Worm (Caenorhabditis elegans): ENCODE measurements around the gene sdz-38.

Gene sdz-38

DNA sequence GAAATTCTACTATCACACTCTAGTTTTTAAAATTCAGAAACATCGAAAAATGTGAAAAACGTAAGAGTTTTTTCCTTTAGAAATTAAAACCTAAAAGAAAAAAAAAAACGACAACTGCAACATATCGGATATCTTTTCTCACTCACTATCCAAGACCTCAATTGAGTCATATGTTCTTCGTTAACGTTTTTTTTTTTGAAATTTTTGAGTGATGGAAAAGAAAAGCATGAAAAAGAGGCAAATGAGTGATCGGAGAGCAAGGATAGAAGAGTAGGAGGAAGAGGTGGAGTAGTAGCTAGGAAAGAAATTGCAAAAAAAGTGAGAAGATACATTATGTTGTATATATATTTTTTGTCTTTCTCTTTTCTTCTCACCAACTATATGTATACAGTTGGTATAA lies 7.9 kb upstream of the sdz-38 start:
- no peak for TF ChIP-seq cog-1 (tag; optimal IDR thresholded peaks at IDR 0.05)
- no peak for TF ChIP-seq flt-1 (GFP tag; IDR thresholded peaks at IDR 0.05)
- no peak for TF ChIP-seq ztf-23 (GFP tag; IDR thresholded peaks at IDR 0.05)
- no peak for TF ChIP-seq tab-1 (GFP tag; IDR thresholded peaks at IDR 0.05)
- TF ChIP-seq ztf-29 (GFP tag; IDR thresholded peaks at IDR 0.05): no peak
- TF ChIP-seq ref-1 (GFP tag; conservative IDR thresholded peaks at IDR 0.05): no peak
- TF ChIP-seq T22C8.4 (GFP tag; IDR thresholded peaks at IDR 0.05): no peak
- no peak for TF ChIP-seq med-1 (GFP tag; optimal IDR thresholded peaks at IDR 0.05; ENCODE audit: insufficient read depth)
- TF ChIP-seq klf-2 (GFP tag; conservative IDR thresholded peaks at IDR 0.05): no peak

DNA sequence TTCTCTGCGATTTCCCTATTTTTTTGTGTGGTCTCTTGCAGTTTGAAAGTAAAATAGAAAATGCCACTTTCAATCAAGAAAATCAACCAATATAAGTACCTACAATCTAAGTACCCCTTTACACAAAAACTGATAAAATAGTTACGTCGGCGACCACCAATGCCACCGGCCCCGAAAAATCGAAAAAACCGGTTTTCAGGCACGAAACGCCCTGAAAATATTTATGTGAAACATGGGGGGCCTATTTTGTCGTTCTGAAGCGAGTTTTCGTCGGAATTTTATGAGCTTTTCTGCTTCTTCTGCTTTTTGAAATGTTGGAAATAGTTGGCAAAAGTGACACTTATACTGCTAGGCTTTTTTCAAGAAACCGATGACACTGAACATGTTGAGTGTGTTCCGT lies 7.0 kb upstream of the sdz-38 start:
- no peak for TF ChIP-seq ztf-29 (GFP tag; IDR thresholded peaks at IDR 0.05)

DNA sequence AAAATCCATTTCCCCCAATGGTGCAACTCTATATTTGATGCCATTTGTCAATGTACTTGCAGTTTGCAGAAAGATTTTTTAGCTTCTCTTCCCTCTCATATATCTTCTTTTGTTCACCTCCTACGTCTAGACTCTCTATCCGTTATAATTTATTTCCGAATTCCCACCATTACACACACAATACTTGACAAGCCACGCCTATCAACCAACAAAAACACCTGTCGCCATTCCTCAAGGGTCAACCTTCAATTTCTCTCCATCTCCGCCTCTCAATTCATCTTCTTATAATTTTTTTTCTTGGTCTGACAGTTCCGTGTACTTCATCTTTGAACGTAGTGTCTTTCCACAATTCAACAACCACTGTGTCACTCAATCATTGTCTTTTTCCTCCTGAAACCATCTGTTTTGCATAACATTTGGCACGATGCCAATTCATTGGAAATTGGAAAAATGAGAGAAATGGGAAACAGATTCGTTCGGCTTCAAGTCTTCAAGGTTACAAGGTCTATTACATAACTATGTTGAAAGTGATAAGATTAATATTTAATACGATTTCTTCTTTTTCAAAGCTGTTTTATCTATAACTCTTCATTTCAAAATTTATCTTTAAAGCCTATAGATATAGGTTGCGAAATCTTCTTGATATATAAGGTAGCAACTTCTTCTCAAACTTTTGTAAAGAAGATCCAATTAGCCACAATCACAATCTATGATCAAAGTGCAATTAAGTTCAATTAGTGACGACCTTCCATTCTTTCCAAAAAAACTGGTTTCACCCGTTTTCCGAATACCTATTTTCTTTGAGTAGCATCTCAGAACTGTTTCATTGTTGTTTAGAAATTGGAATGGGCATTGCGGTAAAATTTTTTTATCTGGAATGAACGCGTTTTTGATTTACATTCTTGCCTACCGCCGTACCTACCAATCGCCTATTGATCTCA lies 5.2 kb upstream of the sdz-38 start:
- no peak for TF ChIP-seq cog-1 (tag; optimal IDR thresholded peaks at IDR 0.05)
- no peak for TF ChIP-seq klf-2 (GFP tag; conservative IDR thresholded peaks at IDR 0.05)
- no peak for TF ChIP-seq ztf-23 (GFP tag; IDR thresholded peaks at IDR 0.05)
- no peak for TF ChIP-seq ztf-29 (GFP tag; IDR thresholded peaks at IDR 0.05)
- no peak for TF ChIP-seq ref-1 (GFP tag; conservative IDR thresholded peaks at IDR 0.05)
- TF ChIP-seq med-1 (GFP tag; optimal IDR thresholded peaks at IDR 0.05; ENCODE audit: insufficient read depth): no peak
- TF ChIP-seq flt-1 (GFP tag; IDR thresholded peaks at IDR 0.05): no peak
- TF ChIP-seq T22C8.4 (GFP tag; IDR thresholded peaks at IDR 0.05): no peak
- TF ChIP-seq tab-1 (GFP tag; IDR thresholded peaks at IDR 0.05): no peak

DNA sequence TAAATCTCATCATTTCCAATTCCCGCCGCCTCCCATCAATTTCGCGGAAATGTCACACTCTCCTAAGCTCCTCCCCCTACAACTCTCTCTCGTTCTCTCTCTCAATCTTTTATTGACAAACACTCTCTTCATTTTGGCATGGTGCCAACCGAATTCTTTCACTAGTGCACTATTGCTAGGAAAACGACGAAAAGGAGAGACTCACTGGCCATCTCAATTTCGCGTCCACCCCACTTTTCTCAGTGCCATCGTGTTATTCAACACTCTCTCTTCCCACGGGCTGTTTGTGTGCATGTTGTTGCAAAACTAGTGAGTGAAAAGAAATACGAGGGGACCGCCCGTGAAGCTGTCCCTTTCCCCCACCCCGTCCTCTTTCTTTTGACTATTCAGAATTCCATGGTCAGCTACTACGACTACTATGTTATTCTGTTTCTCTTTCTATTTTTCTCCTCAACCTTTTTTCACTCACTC lies 3.2 kb upstream of the sdz-38 start:
- no peak for TF ChIP-seq ztf-29 (GFP tag; IDR thresholded peaks at IDR 0.05)
- no peak for TF ChIP-seq klf-2 (GFP tag; conservative IDR thresholded peaks at IDR 0.05)
- no peak for TF ChIP-seq ztf-23 (GFP tag; IDR thresholded peaks at IDR 0.05)
- TF ChIP-seq cog-1 (tag; optimal IDR thresholded peaks at IDR 0.05): no peak
- no peak for TF ChIP-seq flt-1 (GFP tag; IDR thresholded peaks at IDR 0.05)
- no peak for TF ChIP-seq tab-1 (GFP tag; IDR thresholded peaks at IDR 0.05)
- no peak for TF ChIP-seq med-1 (GFP tag; optimal IDR thresholded peaks at IDR 0.05; ENCODE audit: insufficient read depth)

DNA sequence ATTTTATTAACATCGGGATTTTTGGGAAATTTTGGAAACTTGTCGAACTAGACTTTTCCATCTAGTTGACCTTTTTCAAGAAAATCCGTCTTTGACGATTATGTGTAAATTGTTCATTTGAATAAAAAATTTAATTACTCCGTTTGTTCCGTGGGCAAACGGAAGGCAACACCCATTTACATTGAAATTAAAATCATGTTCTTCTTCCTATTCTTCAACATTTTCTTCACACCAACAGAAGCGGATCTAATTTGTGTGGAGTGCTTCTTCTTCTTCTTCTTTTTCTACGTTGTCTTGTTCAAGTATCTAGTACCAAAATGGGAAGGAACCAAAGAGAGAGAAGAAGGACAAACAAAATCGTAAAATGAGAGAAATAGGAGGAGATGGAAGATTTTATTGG lies 777 bp upstream of the sdz-38 start:
- no peak for TF ChIP-seq flt-1 (GFP tag; IDR thresholded peaks at IDR 0.05)
- no peak for TF ChIP-seq tab-1 (GFP tag; IDR thresholded peaks at IDR 0.05)
- TF ChIP-seq klf-2 (GFP tag; conservative IDR thresholded peaks at IDR 0.05): no peak
- TF ChIP-seq T22C8.4 (GFP tag; IDR thresholded peaks at IDR 0.05): no peak
- TF ChIP-seq ztf-23 (GFP tag; IDR thresholded peaks at IDR 0.05): no peak
- TF ChIP-seq ref-1 (GFP tag; conservative IDR thresholded peaks at IDR 0.05): no peak
- no peak for TF ChIP-seq med-1 (GFP tag; optimal IDR thresholded peaks at IDR 0.05; ENCODE audit: insufficient read depth)
- no peak for TF ChIP-seq cog-1 (tag; optimal IDR thresholded peaks at IDR 0.05)
- no peak for TF ChIP-seq ztf-29 (GFP tag; IDR thresholded peaks at IDR 0.05)

DNA sequence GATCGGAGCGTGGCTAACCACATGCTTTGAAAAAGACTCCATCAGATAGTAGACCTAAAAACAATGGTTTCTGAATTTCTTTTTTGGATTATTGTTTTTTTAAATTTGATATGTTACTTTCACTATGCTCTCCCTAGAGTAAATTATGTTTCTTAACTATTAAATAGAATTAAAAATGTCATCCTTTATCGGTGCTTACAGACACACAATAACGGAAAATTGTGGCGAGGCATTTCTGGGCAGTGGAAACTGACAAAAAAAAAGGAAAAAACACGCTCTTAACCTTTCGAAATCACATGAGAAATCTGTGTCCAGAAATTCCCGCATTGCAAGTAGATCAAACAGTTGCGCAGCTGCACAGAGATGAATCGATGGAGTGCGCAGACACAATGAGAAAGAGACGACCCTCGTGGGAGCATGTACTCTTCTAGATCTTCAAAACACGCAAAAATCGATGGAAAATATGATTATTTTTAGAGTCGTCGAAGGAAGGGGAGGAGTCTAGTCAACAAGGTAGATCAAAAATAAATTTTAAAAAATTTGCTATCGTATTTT lies 1.5 kb downstream of the sdz-38 start, which contains the start of gene ZK892.6:
TSS of gene ZK892.6 (minus strand) at position 51 of the 555 bp plus-strand sequence.
- TF ChIP-seq med-1 (GFP tag; optimal IDR thresholded peaks at IDR 0.05; ENCODE audit: insufficient read depth) (no peak), klf-2 (GFP tag; conservative IDR thresholded peaks at IDR 0.05) (no peak), tab-1 (GFP tag; IDR thresholded peaks at IDR 0.05) (no peak), ztf-29 (GFP tag; IDR thresholded peaks at IDR 0.05) (no peak), flt-1 (GFP tag; IDR thresholded peaks at IDR 0.05) (no peak), ref-1 (GFP tag; conservative IDR thresholded peaks at IDR 0.05) (no peak), T22C8.4 (GFP tag; IDR thresholded peaks at IDR 0.05) (no peak), ztf-23 (GFP tag; IDR thresholded peaks at IDR 0.05) (no peak), cog-1 (tag; optimal IDR thresholded peaks at IDR 0.05) (no peak)

DNA sequence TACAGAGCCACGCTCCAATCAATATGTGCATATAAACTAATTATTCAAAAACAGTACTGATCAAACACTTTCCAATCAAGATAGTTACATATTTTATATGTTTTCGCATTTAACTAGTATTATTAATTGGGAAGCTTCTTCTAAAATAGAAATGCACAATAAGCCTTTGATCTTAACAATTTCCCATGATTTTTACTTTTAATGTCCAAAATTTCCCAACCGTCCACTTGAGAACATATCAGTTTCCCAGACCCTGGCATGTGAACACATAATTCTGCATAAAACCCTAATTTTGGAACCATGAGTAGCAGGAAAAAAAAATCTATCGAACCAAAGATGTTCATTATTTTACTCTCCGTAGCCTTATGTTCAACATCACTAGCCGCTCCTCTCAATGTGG lies 5.3 kb downstream of the sdz-38 start, which contains the start of gene R53.8:
TSS of gene R53.8 (plus strand) at position 301 of the 400 bp plus-strand sequence.
- TF ChIP-seq ref-1 (GFP tag; conservative IDR thresholded peaks at IDR 0.05) (no peak), ztf-23 (GFP tag; IDR thresholded peaks at IDR 0.05) (no peak), ztf-29 (GFP tag; IDR thresholded peaks at IDR 0.05) (no peak), T22C8.4 (GFP tag; IDR thresholded peaks at IDR 0.05) (no peak), flt-1 (GFP tag; IDR thresholded peaks at IDR 0.05) (no peak), klf-2 (GFP tag; conservative IDR thresholded peaks at IDR 0.05) (no peak), cog-1 (tag; optimal IDR thresholded peaks at IDR 0.05) (no peak), med-1 (GFP tag; optimal IDR thresholded peaks at IDR 0.05; ENCODE audit: insufficient read depth) (no peak), tab-1 (GFP tag; IDR thresholded peaks at IDR 0.05) (no peak)

DNA sequence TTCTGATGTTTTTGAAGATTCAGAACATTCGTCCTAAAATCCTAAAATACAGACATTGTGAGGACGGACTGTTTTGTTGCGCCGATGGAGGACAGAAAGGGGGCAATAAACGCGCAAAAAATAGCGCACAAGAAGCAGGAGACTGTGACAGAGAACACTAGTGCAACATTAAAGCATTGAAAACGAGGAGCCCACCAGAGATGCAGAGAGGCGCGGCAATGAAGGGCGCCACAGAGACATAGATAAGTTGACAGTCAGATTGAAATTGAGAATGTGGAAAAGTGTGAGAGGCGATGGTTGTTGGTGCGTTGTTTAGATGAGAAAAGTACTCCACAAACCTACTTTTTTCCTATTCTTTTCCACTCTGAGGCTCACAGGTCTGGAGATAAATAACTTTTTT lies 6.7 kb downstream of the sdz-38 start, which contains the start of gene aakg-5:
TSS of gene aakg-5 (minus strand) at position 159 of the 400 bp plus-strand sequence.
- TF ChIP-seq ztf-23 (GFP tag; IDR thresholded peaks at IDR 0.05) (no peak), ref-1 (GFP tag; conservative IDR thresholded peaks at IDR 0.05) (no peak), med-1 (GFP tag; optimal IDR thresholded peaks at IDR 0.05; ENCODE audit: insufficient read depth) (no peak), cog-1 (tag; optimal IDR thresholded peaks at IDR 0.05) (no peak), tab-1 (GFP tag; IDR thresholded peaks at IDR 0.05) (no peak), ztf-29 (GFP tag; IDR thresholded peaks at IDR 0.05) (no peak), flt-1 (GFP tag; IDR thresholded peaks at IDR 0.05) (no peak), T22C8.4 (GFP tag; IDR thresholded peaks at IDR 0.05) (no peak), klf-2 (GFP tag; conservative IDR thresholded peaks at IDR 0.05) (no peak)

DNA sequence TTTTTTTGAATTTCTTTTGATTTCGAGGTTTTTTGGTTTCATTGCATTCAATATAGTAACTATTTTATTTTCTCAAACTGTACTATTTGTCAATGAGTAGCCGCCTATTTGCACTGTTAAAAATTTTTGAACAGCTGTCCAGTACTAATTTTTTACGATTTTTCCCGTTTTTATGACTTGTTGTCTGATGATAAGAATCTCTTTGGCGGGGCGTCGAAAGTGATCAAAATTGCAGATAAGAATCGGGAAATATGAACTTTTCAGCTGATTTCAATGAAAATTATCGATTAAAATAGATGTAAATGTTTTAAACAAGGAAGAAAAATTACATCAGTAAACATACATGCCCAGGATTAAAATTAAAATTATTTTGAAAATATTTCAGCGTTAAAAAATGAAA lies 7.5 kb downstream of the sdz-38 start:
- TF ChIP-seq flt-1 (GFP tag; IDR thresholded peaks at IDR 0.05): no peak
- no peak for TF ChIP-seq ref-1 (GFP tag; conservative IDR thresholded peaks at IDR 0.05)
- no peak for TF ChIP-seq T22C8.4 (GFP tag; IDR thresholded peaks at IDR 0.05)
- TF ChIP-seq med-1 (GFP tag; optimal IDR thresholded peaks at IDR 0.05; ENCODE audit: insufficient read depth): no peak
- TF ChIP-seq klf-2 (GFP tag; conservative IDR thresholded peaks at IDR 0.05): no peak
- no peak for TF ChIP-seq ztf-23 (GFP tag; IDR thresholded peaks at IDR 0.05)
- TF ChIP-seq tab-1 (GFP tag; IDR thresholded peaks at IDR 0.05): no peak
- no peak for TF ChIP-seq cog-1 (tag; optimal IDR thresholded peaks at IDR 0.05)
- no peak for TF ChIP-seq ztf-29 (GFP tag; IDR thresholded peaks at IDR 0.05)
